Fruit fly (Drosophila melanogaster) whole organism, pupa: ENCODE measurements around the gene porin.

ENCODE experiments used
- CG12605 ChIP-seq: fragments of 200-800 bp; sonication (Bioruptor generic); IDR thresholded peaks from 2 replicates; pipeline ENCODE4 v1.3.6; 2022; ENCODE audit warnings: missing biosample characterization, missing genetic modification characterization
- CG17806 ChIP-seq: fragments of 200-800 bp; sonication (Bioruptor generic); optimal IDR thresholded peaks from 2 replicates; lab custom pipeline; 2018; ENCODE audit warnings: missing biosample characterization, mild to moderate bottlenecking, missing genetic modification characterization, moderate library complexity
- CG32121 ChIP-seq: fragments of 200-800 bp; sonication (Bioruptor generic); IDR thresholded peaks from 2 replicates; pipeline ENCODE4 v1.3.6; 2022; ENCODE audit warnings: missing biosample characterization, missing genetic modification characterization
- CG34367 ChIP-seq: fragments of 200-800 bp; sonication (Bioruptor generic); optimal IDR thresholded peaks from 2 replicates; lab custom pipeline; 2018; ENCODE audit warnings: missing biosample characterization, mild to moderate bottlenecking, missing genetic modification characterization
- CG4496 ChIP-seq: fragments of 200-800 bp; sonication (Bioruptor generic); IDR thresholded peaks from 3 replicates; pipeline ENCODE4 v1.3.6; 2022; ENCODE audit warnings: missing biosample characterization, missing genetic modification characterization
- CG8159 ChIP-seq: fragments of 200-800 bp; sonication (Bioruptor generic); optimal IDR thresholded peaks from 3 replicates; lab custom pipeline; 2018; ENCODE audit warnings: missing biosample characterization, mild to moderate bottlenecking, missing genetic modification characterization, moderate library complexity
- CG8301 ChIP-seq: fragments of 200-800 bp; sonication (Bioruptor generic); optimal IDR thresholded peaks from 2 replicates; lab custom pipeline; 2018; ENCODE audit warnings: missing biosample characterization, mild to moderate bottlenecking, missing genetic modification characterization
- D1 ChIP-seq: fragments of 200-800 bp; sonication (Bioruptor generic); optimal IDR thresholded peaks from 2 replicates; lab custom pipeline; 2018; ENCODE audit warnings: missing biosample characterization, mild to moderate bottlenecking, missing genetic modification characterization, moderate library complexity
- Ets98B ChIP-seq: fragments of 200-800 bp; sonication (Bioruptor generic); IDR thresholded peaks from 2 replicates; pipeline ENCODE4 v1.3.6; 2022; ENCODE audit warnings: missing biosample characterization, missing genetic modification characterization
- Pif1A ChIP-seq: fragments of 200-800 bp; sonication (Bioruptor generic); optimal IDR thresholded peaks from 3 replicates; lab custom pipeline; 2016; ENCODE audit warnings: missing biosample characterization, missing genetic modification characterization
- Snoo ChIP-seq: fragments of 200-800 bp; sonication (Bioruptor generic); optimal IDR thresholded peaks from 3 replicates; lab custom pipeline; 2017; ENCODE audit warnings: missing biosample characterization, mild to moderate bottlenecking, missing genetic modification characterization, inconsistent platforms
- fd96Ca ChIP-seq: fragments of 200-800 bp; sonication (Bioruptor generic); IDR thresholded peaks from 3 replicates; pipeline ENCODE4 v1.3.6; 2022; ENCODE audit warnings: missing biosample characterization, missing genetic modification characterization
- gl ChIP-seq: fragments of 200-800 bp; sonication (Bioruptor generic); optimal IDR thresholded peaks from 2 replicates; lab custom pipeline; 2018; ENCODE audit warnings: missing biosample characterization, mild to moderate bottlenecking, missing genetic modification characterization
- rn ChIP-seq: fragments of 200-800 bp; sonication (Bioruptor generic); IDR thresholded peaks from 2 replicates; pipeline ENCODE4 v1.3.6; 2022; ENCODE audit warnings: missing biosample characterization, missing genetic modification characterization

dm6 chr2L:10851336-10851862, 751 bp upstream of the porin start:
- TF ChIP-seq CG34367 (tag; lab: Kevin White, UChicago) (no peak), Snoo (tag; lab: Kevin White, UChicago) (no peak), CG4496 (GFP tag; lab: Robert Waterston, UW) (peak; percentile 17; the same call in 1 of the 3 replicates), fd96Ca (GFP tag; lab: Robert Waterston, UW) (no peak), CG8301 (tag; lab: Kevin White, UChicago) (no peak), gl (no peak), Ets98B (GFP tag; lab: Robert Waterston, UW) (no peak), Pif1A (GFP tag; lab: Kevin White, UChicago) (no peak), D1 (tag; lab: Kevin White, UChicago) (no peak), rn (no peak), CG12605 (GFP tag; lab: Robert Waterston, UW) (no peak), CG8159 (tag; lab: Kevin White, UChicago) (no peak), CG17806 (tag; lab: Kevin White, UChicago) (no peak), CG32121 (GFP tag; lab: Robert Waterston, UW) (peak; percentile 45; the same call in 1 of the 2 replicates)
